Fruit fly (Drosophila melanogaster) whole organism, prepupa: ENCODE results near the gene Uro.

ENCODE experiments used
- Blimp-1 ChIP-seq: fragments of 200-800 bp; sonication (Bioruptor generic); optimal IDR thresholded peaks from 3 replicates; lab custom pipeline; 2017; ENCODE audit warnings: missing biosample characterization, missing genetic modification characterization, mild to moderate bottlenecking, moderate library complexity, missing genetic modification reagents
- CG11294 ChIP-seq: fragments of 200-800 bp; sonication (Bioruptor generic); IDR thresholded peaks from 2 replicates; pipeline ENCODE4 v1.3.6; 2022; ENCODE audit warnings: missing biosample characterization, missing genetic modification characterization
- CG11762 ChIP-seq: fragments of 200-800 bp; sonication (Bioruptor generic); optimal IDR thresholded peaks from 3 replicates; lab custom pipeline; 2016; ENCODE audit warnings: missing biosample characterization, missing genetic modification characterization; ENCODE audit not compliant: insufficient read depth
- CG15336 ChIP-seq: fragments of 200-800 bp; sonication (Bioruptor generic); IDR thresholded peaks from 2 replicates; pipeline ENCODE4 v1.3.6; 2022; ENCODE audit warnings: missing biosample characterization, missing genetic modification characterization
- CG1621 ChIP-seq: fragments of 200-800 bp; sonication (Bioruptor generic); optimal IDR thresholded peaks from 3 replicates; lab custom pipeline; 2018; ENCODE audit warnings: missing biosample characterization, mild to moderate bottlenecking, missing genetic modification characterization
- CG16779 ChIP-seq: fragments of 200-800 bp; sonication (Bioruptor generic); optimal IDR thresholded peaks from 3 replicates; lab custom pipeline; 2017; ENCODE audit warnings: missing biosample characterization, mild to moderate bottlenecking, missing genetic modification characterization
- CG3032 ChIP-seq: fragments of 200-800 bp; optimal IDR thresholded peaks from 2 replicates; lab custom pipeline; 2019; ENCODE audit warnings: missing biosample characterization, mild to moderate bottlenecking, missing genetic modification characterization, moderate library complexity
- CG31627 ChIP-seq: fragments of 200-800 bp; sonication (Bioruptor generic); optimal IDR thresholded peaks from 3 replicates; lab custom pipeline; 2016; ENCODE audit warnings: missing biosample characterization, missing genetic modification characterization
- CG32006 ChIP-seq: fragments of 200-800 bp; sonication (Bioruptor generic); optimal IDR thresholded peaks from 3 replicates; lab custom pipeline; 2017; ENCODE audit warnings: missing biosample characterization, mild to moderate bottlenecking, missing genetic modification characterization
- CG34406 ChIP-seq: fragments of 200-800 bp; sonication (Bioruptor generic); optimal IDR thresholded peaks from 3 replicates; lab custom pipeline; 2016; ENCODE audit warnings: missing biosample characterization, missing genetic modification characterization
- CG3919 ChIP-seq: fragments of 200-800 bp; sonication (Bioruptor generic); optimal IDR thresholded peaks from 3 replicates; lab custom pipeline; 2016; ENCODE audit warnings: missing biosample characterization, missing genetic modification characterization
- CG4318 ChIP-seq: fragments of 200-800 bp; sonication (Bioruptor generic); optimal IDR thresholded peaks from 3 replicates; lab custom pipeline; 2017; ENCODE audit warnings: missing biosample characterization, mild to moderate bottlenecking, missing genetic modification characterization
- CG6163 ChIP-seq: fragments of 200-800 bp; sonication (Bioruptor generic); IDR thresholded peaks from 3 replicates; pipeline ENCODE4 v1.3.6; 2022; ENCODE audit warnings: missing biosample characterization, missing genetic modification characterization
- CG6276 ChIP-seq: fragments of 200-800 bp; sonication (Bioruptor generic); optimal IDR thresholded peaks from 2 replicates; lab custom pipeline; 2017; ENCODE audit warnings: missing biosample characterization, mild to moderate bottlenecking, missing genetic modification characterization
- CG6792 ChIP-seq: fragments of 200-800 bp; sonication (Bioruptor generic); optimal IDR thresholded peaks from 3 replicates; lab custom pipeline; 2016; ENCODE audit warnings: missing biosample characterization, missing genetic modification characterization
- CG6808 ChIP-seq: fragments of 200-800 bp; sonication (Bioruptor generic); optimal IDR thresholded peaks from 3 replicates; lab custom pipeline; 2017; ENCODE audit warnings: missing biosample characterization, missing genetic modification characterization, mild to moderate bottlenecking, moderate library complexity, missing genetic modification reagents
- CG7368 ChIP-seq: fragments of 200-800 bp; sonication (Bioruptor generic); optimal IDR thresholded peaks from 3 replicates; lab custom pipeline; 2016; ENCODE audit warnings: missing biosample characterization, missing genetic modification characterization
- CG8119 ChIP-seq: fragments of 200-800 bp; sonication (Bioruptor generic); IDR thresholded peaks from 3 replicates; pipeline ENCODE4 v1.3.6; 2022; ENCODE audit warnings: missing biosample characterization, missing genetic modification characterization
- CG8632 ChIP-seq: fragments of 200-800 bp; sonication (Bioruptor generic); optimal IDR thresholded peaks from 3 replicates; lab custom pipeline; 2016; ENCODE audit warnings: missing biosample characterization, missing genetic modification characterization
- CG9139 ChIP-seq: fragments of 200-800 bp; sonication (Bioruptor generic); optimal IDR thresholded peaks from 3 replicates; lab custom pipeline; 2017; ENCODE audit warnings: missing biosample characterization, mild to moderate bottlenecking, missing genetic modification characterization
- Eip75B ChIP-seq: fragments of 200-800 bp; sonication (Bioruptor generic); optimal IDR thresholded peaks from 3 replicates; lab custom pipeline; 2016; ENCODE audit warnings: missing biosample characterization, missing genetic modification characterization
- Eip78C ChIP-seq: fragments of 200-800 bp; sonication (Bioruptor generic); peaks from one replicate; lab custom pipeline; 2016; ENCODE audit warnings: missing biosample characterization, missing genetic modification characterization
- Ets21C ChIP-seq: fragments of 200-800 bp; sonication (Bioruptor generic); optimal IDR thresholded peaks from 3 replicates; lab custom pipeline; 2016; ENCODE audit warnings: missing biosample characterization, missing genetic modification characterization
- Ets96B ChIP-seq: fragments of 200-800 bp; optimal IDR thresholded peaks from 2 replicates; lab custom pipeline; 2019; ENCODE audit warnings: missing biosample characterization, mild to moderate bottlenecking, missing genetic modification characterization, moderate library complexity
- Gug ChIP-seq: fragments of 200-800 bp; sonication (Bioruptor generic); IDR thresholded peaks from 2 replicates; pipeline ENCODE4 v1.3.6; 2022; ENCODE audit warnings: missing biosample characterization, missing genetic modification characterization
- Hr39 ChIP-seq: fragments of 200-800 bp; sonication (Bioruptor generic); optimal IDR thresholded peaks from 2 replicates; lab custom pipeline; 2016; ENCODE audit warnings: missing biosample characterization, missing genetic modification characterization
- Hr4 ChIP-seq: fragments of 200-800 bp; sonication (Bioruptor generic); optimal IDR thresholded peaks from 3 replicates; lab custom pipeline; 2016; ENCODE audit warnings: missing biosample characterization, missing genetic modification characterization
- Lpt ChIP-seq: fragments of 200-800 bp; sonication (Bioruptor generic); optimal IDR thresholded peaks from 3 replicates; lab custom pipeline; 2016; ENCODE audit warnings: missing biosample characterization, missing genetic modification characterization
- Met ChIP-seq: fragments of 200-800 bp; sonication (Bioruptor generic); optimal IDR thresholded peaks from 3 replicates; lab custom pipeline; 2016; ENCODE audit warnings: missing biosample characterization, missing genetic modification characterization
- Smox ChIP-seq: fragments of 200-800 bp; sonication (Bioruptor generic); optimal IDR thresholded peaks from 3 replicates; lab custom pipeline; 2016; ENCODE audit warnings: missing biosample characterization, missing genetic modification characterization
- Sox14 ChIP-seq: fragments of 200-800 bp; sonication (Bioruptor generic); optimal IDR thresholded peaks from 3 replicates; lab custom pipeline; 2016; ENCODE audit warnings: missing biosample characterization, missing genetic modification characterization
- achi ChIP-seq: fragments of 200-800 bp; sonication (Bioruptor generic); optimal IDR thresholded peaks from 3 replicates; lab custom pipeline; 2016; ENCODE audit warnings: missing biosample characterization, missing genetic modification characterization
- cyc ChIP-seq: fragments of 200-800 bp; sonication (Bioruptor generic); optimal IDR thresholded peaks from 3 replicates; lab custom pipeline; 2016; ENCODE audit warnings: missing biosample characterization, missing genetic modification characterization
- dac ChIP-seq: fragments of 200-800 bp; sonication (Bioruptor generic); optimal IDR thresholded peaks from 2 replicates; lab custom pipeline; 2017; ENCODE audit warnings: missing biosample characterization, mild to moderate bottlenecking, missing genetic modification characterization
- dsx ChIP-seq: fragments of 200-800 bp; optimal IDR thresholded peaks from 3 replicates; lab custom pipeline; 2019; ENCODE audit warnings: missing biosample characterization, mild to moderate bottlenecking, missing genetic modification characterization, moderate library complexity; ENCODE audit not compliant: poor library complexity, severe bottlenecking
- eg ChIP-seq: fragments of 200-800 bp; sonication (Bioruptor generic); IDR thresholded peaks from 3 replicates; pipeline ENCODE4 v1.3.6; 2022; ENCODE audit warnings: missing biosample characterization, missing genetic modification characterization
- esn ChIP-seq: fragments of 200-800 bp; sonication (Bioruptor generic); optimal IDR thresholded peaks from 2 replicates; lab custom pipeline; 2016; ENCODE audit warnings: missing biosample characterization, mild to moderate bottlenecking, missing genetic modification characterization, moderate library complexity
- fd59A ChIP-seq: fragments of 200-800 bp; sonication (Bioruptor generic); optimal IDR thresholded peaks from 2 replicates; lab custom pipeline; 2017; ENCODE audit warnings: missing biosample characterization, mild to moderate bottlenecking, missing genetic modification characterization, missing genetic modification reagents
- fd85E ChIP-seq: fragments of 200-800 bp; sonication (Bioruptor generic); optimal IDR thresholded peaks from 3 replicates; lab custom pipeline; 2016; ENCODE audit warnings: missing biosample characterization, missing genetic modification characterization
- fkh ChIP-seq: fragments of 200-800 bp; sonication (Bioruptor generic); optimal IDR thresholded peaks from 3 replicates; lab custom pipeline; 2017; ENCODE audit warnings: missing biosample characterization, mild to moderate bottlenecking, missing genetic modification characterization, moderate library complexity
- net ChIP-seq: fragments of 200-800 bp; sonication (Bioruptor generic); optimal IDR thresholded peaks from 3 replicates; lab custom pipeline; 2016; ENCODE audit warnings: missing biosample characterization, missing genetic modification characterization
- salr ChIP-seq, 2 experiments: fragments of 200-800 bp; sonication (Bioruptor generic); optimal IDR thresholded peaks; 3 replicates each; lab custom pipeline; 2016 to 2018; ENCODE audit warnings: missing biosample characterization in 2 of 2, missing genetic modification characterization in 2 of 2, mild to moderate bottlenecking in 1 of 2
- ss ChIP-seq, 2 experiments: fragments of 200-800 bp; sonication (Bioruptor generic); optimal IDR thresholded peaks; 2 replicates in 1 of 2; 3 replicates in 1 of 2; lab custom pipeline; 2017 to 2018; ENCODE audit warnings: mild to moderate bottlenecking in 2 of 2, missing biosample characterization in 2 of 2, missing genetic modification characterization in 2 of 2, moderate library complexity in 1 of 2
- svp ChIP-seq: fragments of 200-800 bp; sonication (Bioruptor generic); peaks from one replicate; lab custom pipeline; 2016; ENCODE audit warnings: missing biosample characterization, missing genetic modification characterization
- topi ChIP-seq: fragments of 200-800 bp; sonication (Bioruptor generic); optimal IDR thresholded peaks from 3 replicates; lab custom pipeline; 2016; ENCODE audit warnings: missing biosample characterization, missing genetic modification characterization
- vri ChIP-seq: fragments of 200-800 bp; sonication (Bioruptor generic); optimal IDR thresholded peaks from 3 replicates; lab custom pipeline; 2016; ENCODE audit warnings: missing biosample characterization, mild to moderate bottlenecking, missing genetic modification characterization

Gene Uro

dm6 chr2L:7827045-7828004, 47.4 kb downstream of the Uro start, which contains the start of the genes Rack1 and mts (continued):
- TF ChIP-seq CG3919 (GFP tag; lab: Kevin White, UChicago) (peak; percentile 90), CG31627 (GFP tag; lab: Kevin White, UChicago) (peak; percentile 64), CG6163 (GFP tag; lab: Robert Waterston, UW) (peak; percentile 86), CG8632 (GFP tag; lab: Kevin White, UChicago) (peak; percentile 65), CG7368 (peak; percentile 74), fd59A (GFP tag; lab: Kevin White, UChicago) (no peak), Ets96B (tag; lab: Kevin White, UChicago) (no peak), Gug (GFP tag; lab: Robert Waterston, UW) (no peak), CG9139 (peak; percentile 82), topi (GFP tag; lab: Kevin White, UChicago) (peak; percentile 79), CG6276 (peak; percentile 12), Hr4 (GFP tag; lab: Kevin White, UChicago) (peak; percentile 43), CG6808 (peak; percentile 70), achi (peak; percentile 100), Lpt (GFP tag; lab: Kevin White, UChicago) (no peak), dac (GFP tag; lab: Kevin White, UChicago) (peak; percentile 54), CG11294 (GFP tag; lab: Robert Waterston, UW) (no peak), CG15336 (GFP tag; lab: Robert Waterston, UW) (no peak), Hr39 (peak; percentile 64), CG4318 (no peak), Blimp-1 (peak; percentile 59), Ets21C (GFP tag; lab: Kevin White, UChicago) (no peak), Eip75B (GFP tag; lab: Kevin White, UChicago) (peak; percentile 71), fd85E (peak; percentile 72)

dm6 chr2L:7828231-7828630, 48.3 kb downstream of the Uro start:
- TF ChIP-seq Ets96B (tag; lab: Kevin White, UChicago) (peak; percentile 8), svp (GFP tag; lab: Kevin White, UChicago) (peak; percentile 76), CG32006 (GFP tag; lab: Kevin White, UChicago) (peak; percentile 40), vri (peak; percentile 83), CG8119 (GFP tag; lab: Robert Waterston, UW) (peak; percentile 29; the same call in 1 of the 3 replicates), CG11762 (GFP tag; lab: Kevin White, UChicago) (no peak), CG6792 (no peak), net (GFP tag; lab: Kevin White, UChicago) (peak; percentile 26), Met (GFP tag; lab: Kevin White, UChicago) (peak; percentile 28), Lpt (GFP tag; lab: Kevin White, UChicago) (peak; percentile 31), CG16779 (peak; percentile 25), Gug (GFP tag; lab: Robert Waterston, UW) (peak; percentile 30; the same call in 1 of the 2 replicates), CG34406 (peak; percentile 32), Smox (GFP tag; lab: Kevin White, UChicago) (no peak), CG15336 (GFP tag; lab: Robert Waterston, UW) (peak; percentile 53; the same call in 1 of the 2 replicates), fkh (GFP tag; lab: Kevin White, UChicago) (peak; percentile 88), CG9139 (peak; percentile 30), CG6276 (peak; percentile 2), CG1621 (tag; lab: Kevin White, UChicago) (peak; percentile 8), CG3032 (tag; lab: Kevin White, UChicago) (peak; percentile 41), topi (GFP tag; lab: Kevin White, UChicago) (peak; percentile 36), Eip78C (GFP tag; lab: Kevin White, UChicago) (peak; percentile 77), Hr4 (GFP tag; lab: Kevin White, UChicago) (no peak), esn (no peak), salr (GFP tag; optimal IDR thresholded peaks at IDR 0.05; lab: Kevin White, UChicago) (peak; percentile 20 to 23), eg (GFP tag; lab: Robert Waterston, UW) (peak; percentile 66), Sox14 (peak; percentile 53), CG6163 (GFP tag; lab: Robert Waterston, UW) (peak; percentile 76), cyc (GFP tag; lab: Kevin White, UChicago) (no peak), CG8632 (GFP tag; lab: Kevin White, UChicago) (no peak), ss (GFP tag; optimal IDR thresholded peaks at IDR 0.05; lab: Kevin White, UChicago) (peak; percentile 39 to 59), Eip75B (GFP tag; lab: Kevin White, UChicago) (peak; percentile 37), CG6808 (peak; percentile 41), dsx (GFP tag; lab: Kevin White, UChicago) (peak; percentile 25)
